Worm (Caenorhabditis elegans) whole organism, mixed stage, embryonic: ENCODE data around the gene C38H2.2.

Experiments
- M03D4.4 ChIP-seq: sonication (generic microtip); optimal IDR thresholded peaks from 2 replicates; lab custom pipeline; 2017; ENCODE audit warnings: mild to moderate bottlenecking, missing genetic modification characterization, missing compliant biosample characterization
- bed-3 ChIP-seq: fragments of 200-800 bp; sonication (Bioruptor generic); optimal IDR thresholded peaks from 3 replicates; lab custom pipeline; 2018; ENCODE audit warnings: mild to moderate bottlenecking, missing genetic modification characterization, moderate library complexity, missing compliant biosample characterization
- blmp-1 ChIP-seq: fragments of 150-350 bp; optimal IDR thresholded peaks from 2 replicates; lab custom pipeline; 2014; ENCODE audit warnings: missing biosample characterization, missing genetic modification characterization
- ceh-39 ChIP-seq: fragments of 150-350 bp; optimal IDR thresholded peaks from 2 replicates; lab custom pipeline; 2014; ENCODE audit warnings: missing biosample characterization, missing genetic modification characterization
- ceh-43 ChIP-seq: fragments of 200-800 bp; sonication (Bioruptor generic); optimal IDR thresholded peaks from 2 replicates; lab custom pipeline; 2018; ENCODE audit warnings: mild to moderate bottlenecking, missing genetic modification characterization, moderate library complexity, missing compliant biosample characterization
- ceh-83 ChIP-seq: fragments of 200-800 bp; sonication (Bioruptor generic); optimal IDR thresholded peaks from 2 replicates; lab custom pipeline; 2018; ENCODE audit warnings: mild to moderate bottlenecking, missing genetic modification characterization, missing compliant biosample characterization
- ces-1 ChIP-seq: fragments of 150-350 bp; optimal IDR thresholded peaks from 2 replicates; lab custom pipeline; 2014; ENCODE audit warnings: missing biosample characterization, missing genetic modification reagents, missing genetic modification characterization
- cnd-1 ChIP-seq: fragments of 200-800 bp; sonication (Bioruptor generic); optimal IDR thresholded peaks from 2 replicates; lab custom pipeline; 2018; ENCODE audit warnings: mild to moderate bottlenecking, missing genetic modification characterization, missing compliant biosample characterization
- elt-1 ChIP-seq: sonication (generic microtip); optimal IDR thresholded peaks from 2 replicates; lab custom pipeline; 2017; ENCODE audit warnings: missing genetic modification characterization, mild to moderate bottlenecking, missing compliant biosample characterization, antibody characterized with exemption, moderate library complexity, borderline replicate concordance; ENCODE audit not compliant: insufficient read depth
- elt-3 ChIP-seq: fragments of 150-350 bp; optimal IDR thresholded peaks from 2 replicates; lab custom pipeline; 2014; ENCODE audit warnings: missing biosample characterization, missing genetic modification characterization
- flh-1 ChIP-seq: fragments of 200-800 bp; sonication (Bioruptor generic); optimal IDR thresholded peaks from 2 replicates; lab custom pipeline; 2018; ENCODE audit warnings: mild to moderate bottlenecking, missing genetic modification characterization, moderate library complexity, missing compliant biosample characterization
- ham-2 ChIP-seq: fragments of 200-800 bp; sonication (Bioruptor generic); optimal IDR thresholded peaks from 2 replicates; lab custom pipeline; 2018; ENCODE audit warnings: mild to moderate bottlenecking, missing genetic modification characterization, missing compliant biosample characterization
- hlh-1 ChIP-seq: fragments of 150-350 bp; optimal IDR thresholded peaks from 2 replicates; lab custom pipeline; 2014; ENCODE audit warnings: missing biosample characterization, missing genetic modification reagents, missing genetic modification characterization
- lin-13 ChIP-seq: fragments of 150-350 bp; optimal IDR thresholded peaks from 2 replicates; lab custom pipeline; 2014; ENCODE audit warnings: missing biosample characterization, missing genetic modification characterization
- lsy-2 ChIP-seq: fragments of 150-350 bp; optimal IDR thresholded peaks from 2 replicates; lab custom pipeline; 2014; ENCODE audit warnings: missing biosample characterization, missing genetic modification characterization
- mab-5 ChIP-seq: fragments of 150-350 bp; optimal IDR thresholded peaks from 2 replicates; lab custom pipeline; 2014; ENCODE audit warnings: missing biosample characterization, missing genetic modification characterization
- mep-1 ChIP-seq: fragments of 150-350 bp; optimal IDR thresholded peaks from 2 replicates; lab custom pipeline; 2017; ENCODE audit warnings: missing biosample characterization, missing genetic modification reagents, missing genetic modification characterization, inconsistent platforms
- nhr-12 ChIP-seq: fragments of 150-350 bp; optimal IDR thresholded peaks from 2 replicates; lab custom pipeline; 2014; ENCODE audit warnings: missing biosample characterization, missing genetic modification characterization
- nhr-2 ChIP-seq: fragments of 150-350 bp; optimal IDR thresholded peaks from 2 replicates; lab custom pipeline; 2014; ENCODE audit warnings: missing biosample characterization, missing genetic modification characterization
- nhr-237 ChIP-seq: fragments of 150-350 bp; optimal IDR thresholded peaks from 2 replicates; lab custom pipeline; 2014; ENCODE audit warnings: missing biosample characterization, missing genetic modification characterization
- nhr-76 ChIP-seq: sonication (generic microtip); optimal IDR thresholded peaks from 2 replicates; lab custom pipeline; 2017; ENCODE audit warnings: missing biosample characterization, missing genetic modification characterization
- pha-4 ChIP-seq: fragments of 150-350 bp; optimal IDR thresholded peaks from 2 replicates; lab custom pipeline; 2018; ENCODE audit warnings: missing biosample characterization, missing genetic modification reagents, missing genetic modification characterization
- sem-2 ChIP-seq: fragments of 200-800 bp; sonication (Bioruptor generic); optimal IDR thresholded peaks from 2 replicates; lab custom pipeline; 2018; ENCODE audit warnings: mild to moderate bottlenecking, missing genetic modification characterization, missing compliant biosample characterization
- snpc-4 ChIP-seq: fragments of 150-350 bp; optimal IDR thresholded peaks from 2 replicates; lab custom pipeline; 2014; ENCODE audit warnings: missing biosample characterization, missing genetic modification characterization
- sptf-1 ChIP-seq: sonication (generic microtip); optimal IDR thresholded peaks from 2 replicates; lab custom pipeline; 2017; ENCODE audit warnings: mild to moderate bottlenecking, missing genetic modification characterization, moderate library complexity, missing compliant biosample characterization
- tbx-8 ChIP-seq: fragments of 200-800 bp; sonication (Bioruptor generic); optimal IDR thresholded peaks from 2 replicates; lab custom pipeline; 2018; ENCODE audit warnings: mild to moderate bottlenecking, missing genetic modification characterization, moderate library complexity, missing compliant biosample characterization
- unc-120 ChIP-seq: sonication (generic microtip); optimal IDR thresholded peaks from 2 replicates; lab custom pipeline; 2017; ENCODE audit warnings: missing genetic modification characterization, missing compliant biosample characterization; ENCODE audit not compliant: poor library complexity, severe bottlenecking
- unc-39 ChIP-seq: fragments of 150-350 bp; optimal IDR thresholded peaks from 2 replicates; lab custom pipeline; 2014; ENCODE audit warnings: missing biosample characterization, missing genetic modification characterization
- unc-62 ChIP-seq: fragments of 150-350 bp; optimal IDR thresholded peaks from 2 replicates; lab custom pipeline; 2014; ENCODE audit warnings: missing biosample characterization, missing genetic modification reagents, missing genetic modification characterization
- zip-8 ChIP-seq: fragments of 150-350 bp; optimal IDR thresholded peaks from 2 replicates; lab custom pipeline; 2014; ENCODE audit warnings: missing biosample characterization, missing genetic modification characterization
- ztf-11 ChIP-seq: fragments of 150-350 bp; optimal IDR thresholded peaks from 2 replicates; lab custom pipeline; 2014; ENCODE audit warnings: missing biosample characterization, missing genetic modification characterization

C38H2.2 gene

DNA sequence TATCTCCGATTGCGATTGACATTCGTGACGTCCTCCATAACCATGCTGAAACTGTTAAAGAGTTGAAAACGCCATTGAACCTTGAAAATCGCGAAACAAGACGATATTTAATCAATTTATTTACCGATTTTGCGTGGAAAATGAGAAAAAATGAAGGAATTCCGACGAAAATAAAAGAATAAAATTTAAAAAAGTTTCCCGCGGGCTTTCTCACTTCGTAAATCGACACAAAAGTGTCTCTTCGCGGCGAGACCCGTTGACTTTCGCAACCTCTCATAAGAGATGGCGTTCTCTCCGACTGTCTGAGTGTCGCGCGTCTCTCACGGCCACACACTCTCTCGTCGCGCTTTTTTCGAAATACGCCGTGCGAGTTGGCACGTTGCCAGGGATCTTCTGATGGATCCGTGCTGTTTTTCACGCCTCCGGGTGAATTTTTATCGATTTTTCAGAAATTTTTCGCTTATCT lies 25.7 kb downstream of the C38H2.2 start, which contains the start of gene hat-1:
hat-1 (minus strand) TSS at position 51 of the 466 bp plus-strand sequence.
- peak; percentile 7 for TF ChIP-seq unc-120 (tag; lab: Kevin White, UChicago)
- TF ChIP-seq nhr-76 (tag; lab: Kevin White, UChicago) = no peak
- peak; percentile 63 for TF ChIP-seq mep-1 (tag; lab: Kevin White, UChicago)
- peak; percentile 13 for TF ChIP-seq elt-1 (tag; lab: Kevin White, UChicago)
- no peak for TF ChIP-seq ceh-83 (GFP tag; lab: Kevin White, UChicago)
- no peak for TF ChIP-seq nhr-2 (tag; lab: Kevin White, UChicago)
- TF ChIP-seq elt-3 (tag; lab: Kevin White, UChicago) = no peak
- TF ChIP-seq flh-1 = no peak
- peak; percentile 8 for TF ChIP-seq ham-2 (GFP tag; lab: Kevin White, UChicago)
- peak; percentile 27 for TF ChIP-seq tbx-8 (GFP tag; lab: Kevin White, UChicago)
- peak; percentile 23 for TF ChIP-seq sptf-1
- TF ChIP-seq ztf-11 (tag; lab: Kevin White, UChicago) = peak; percentile 14
- TF ChIP-seq unc-62 (GFP tag; lab: Kevin White, UChicago) = no peak
- TF ChIP-seq hlh-1 (tag; lab: Kevin White, UChicago) = no peak
- TF ChIP-seq ceh-39 = peak; percentile 45
- peak; percentile 76 for TF ChIP-seq pha-4 (tag; lab: Kevin White, UChicago)
- peak; percentile 1 for TF ChIP-seq zip-8
- TF ChIP-seq ces-1 (GFP tag; lab: Kevin White, UChicago) = peak; percentile 68
- no peak for TF ChIP-seq nhr-12 (tag; lab: Kevin White, UChicago)
- TF ChIP-seq blmp-1 (tag; lab: Kevin White, UChicago) = no peak
- TF ChIP-seq ceh-43 (GFP tag; lab: Kevin White, UChicago) = no peak
- TF ChIP-seq unc-39 = no peak
- peak; percentile 84 for TF ChIP-seq lin-13
- TF ChIP-seq lsy-2 = peak; percentile 84
- peak; percentile 85 for TF ChIP-seq nhr-237 (tag; lab: Kevin White, UChicago)

ce11 chrIII:10415822-10416221 lies 34.2 kb downstream of the C38H2.2 start, which contains the start of gene ymel-1:
ymel-1 (plus strand) TSS chrIII:10416139.
- no peak for TF ChIP-seq elt-3 (tag; lab: Kevin White, UChicago)
- TF ChIP-seq M03D4.4 (tag; lab: Kevin White, UChicago) = peak; percentile 25
- no peak for TF ChIP-seq ceh-83 (GFP tag; lab: Kevin White, UChicago)
- TF ChIP-seq, all 35 proteins: peak for 1

- TF ChIP-seq snpc-4 (no peak), ham-2 (GFP tag; lab: Kevin White, UChicago) (no peak), lsy-2 (no peak), cnd-1 (no peak), unc-120 (tag; lab: Kevin White, UChicago) (no peak), mab-5 (no peak), mep-1 (tag; lab: Kevin White, UChicago) (no peak), unc-39 (no peak), flh-1 (no peak), elt-1 (tag; lab: Kevin White, UChicago) (no peak), ces-1 (GFP tag; lab: Kevin White, UChicago) (no peak), tbx-8 (GFP tag; lab: Kevin White, UChicago) (no peak), ceh-43 (GFP tag; lab: Kevin White, UChicago) (no peak), unc-62 (GFP tag; lab: Kevin White, UChicago) (no peak), zip-8 (no peak), lin-13 (no peak), hlh-1 (tag; lab: Kevin White, UChicago) (no peak), sem-2 (GFP tag; lab: Kevin White, UChicago) (no peak), bed-3 (GFP tag; lab: Kevin White, UChicago) (no peak), nhr-76 (tag; lab: Kevin White, UChicago) (no peak)
- TF ChIP-seq, all 35 proteins: peak for 0
These were observed 40.1 kb downstream of the C38H2.2 start for ce11 chrIII:10421680-10422079.

DNA sequence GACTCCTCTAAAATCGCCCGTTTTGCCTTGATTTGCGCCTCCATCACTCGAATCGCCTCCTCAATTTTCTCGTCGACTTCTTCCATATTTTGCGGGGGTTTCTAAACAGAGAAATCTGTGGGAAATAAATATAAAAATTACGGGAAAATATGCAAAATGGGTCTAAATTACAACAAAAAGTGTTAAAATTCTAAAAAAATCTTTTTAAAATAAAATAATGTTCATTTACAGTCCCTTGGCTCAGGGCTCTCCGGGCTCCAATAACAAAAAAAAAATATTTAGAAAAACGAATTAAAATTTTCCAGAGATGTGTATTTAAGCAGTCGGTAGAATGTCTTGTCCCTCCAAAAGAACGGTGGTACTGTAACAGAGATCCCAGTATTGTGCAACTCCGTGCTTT lies 42.3 kb downstream of the C38H2.2 start, which contains the start of gene M03C11.6:
M03C11.6 (minus strand) TSS at position 101 of the 400 bp plus-strand sequence.
- TF ChIP-seq M03D4.4 (tag; lab: Kevin White, UChicago) (no peak), unc-120 (tag; lab: Kevin White, UChicago) (no peak), ham-2 (GFP tag; lab: Kevin White, UChicago) (no peak), nhr-2 (tag; lab: Kevin White, UChicago) (no peak), ceh-43 (GFP tag; lab: Kevin White, UChicago) (no peak), flh-1 (no peak), nhr-12 (tag; lab: Kevin White, UChicago) (no peak)
